Worm (Caenorhabditis elegans) whole organism, mixed stage, embryonic: ENCODE results near the gene Y43F8C.6.

ENCODE experiments used
- bed-3 ChIP-seq: fragments of 200-800 bp; sonication (Bioruptor generic); optimal IDR thresholded peaks from 3 replicates; lab custom pipeline; 2018; ENCODE audit warnings: mild to moderate bottlenecking, missing genetic modification characterization, moderate library complexity, missing compliant biosample characterization
- cnd-1 ChIP-seq: fragments of 200-800 bp; sonication (Bioruptor generic); optimal IDR thresholded peaks from 2 replicates; lab custom pipeline; 2018; ENCODE audit warnings: mild to moderate bottlenecking, missing genetic modification characterization, missing compliant biosample characterization
- ham-2 ChIP-seq: fragments of 200-800 bp; sonication (Bioruptor generic); optimal IDR thresholded peaks from 2 replicates; lab custom pipeline; 2018; ENCODE audit warnings: mild to moderate bottlenecking, missing genetic modification characterization, missing compliant biosample characterization
- hlh-1 ChIP-seq: fragments of 150-350 bp; optimal IDR thresholded peaks from 2 replicates; lab custom pipeline; 2014; ENCODE audit warnings: missing biosample characterization, missing genetic modification reagents, missing genetic modification characterization
- lin-13 ChIP-seq: fragments of 150-350 bp; optimal IDR thresholded peaks from 2 replicates; lab custom pipeline; 2014; ENCODE audit warnings: missing biosample characterization, missing genetic modification characterization
- lsy-2 ChIP-seq: fragments of 150-350 bp; optimal IDR thresholded peaks from 2 replicates; lab custom pipeline; 2014; ENCODE audit warnings: missing biosample characterization, missing genetic modification characterization
- nhr-12 ChIP-seq: fragments of 150-350 bp; optimal IDR thresholded peaks from 2 replicates; lab custom pipeline; 2014; ENCODE audit warnings: missing biosample characterization, missing genetic modification characterization
- nhr-2 ChIP-seq: fragments of 150-350 bp; optimal IDR thresholded peaks from 2 replicates; lab custom pipeline; 2014; ENCODE audit warnings: missing biosample characterization, missing genetic modification characterization
- nhr-28 ChIP-seq: fragments of 150-350 bp; optimal IDR thresholded peaks from 2 replicates; lab custom pipeline; 2014; ENCODE audit warnings: missing biosample characterization, missing genetic modification characterization
- nhr-76 ChIP-seq: sonication (generic microtip); optimal IDR thresholded peaks from 2 replicates; lab custom pipeline; 2017; ENCODE audit warnings: missing biosample characterization, missing genetic modification characterization
- pha-4 ChIP-seq: fragments of 150-350 bp; optimal IDR thresholded peaks from 2 replicates; lab custom pipeline; 2018; ENCODE audit warnings: missing biosample characterization, missing genetic modification reagents, missing genetic modification characterization
- snpc-4 ChIP-seq: fragments of 150-350 bp; optimal IDR thresholded peaks from 2 replicates; lab custom pipeline; 2014; ENCODE audit warnings: missing biosample characterization, missing genetic modification characterization
- unc-39 ChIP-seq: fragments of 150-350 bp; optimal IDR thresholded peaks from 2 replicates; lab custom pipeline; 2014; ENCODE audit warnings: missing biosample characterization, missing genetic modification characterization
- unc-62 ChIP-seq: fragments of 150-350 bp; optimal IDR thresholded peaks from 2 replicates; lab custom pipeline; 2014; ENCODE audit warnings: missing biosample characterization, missing genetic modification reagents, missing genetic modification characterization

- TF ChIP-seq snpc-4 (tag; lab: Kevin White, UChicago) (no peak), lin-13 (tag; lab: Kevin White, UChicago) (no peak), unc-39 (no peak), nhr-12 (tag; lab: Kevin White, UChicago) (no peak), unc-62 (no peak), pha-4 (tag; lab: Kevin White, UChicago) (no peak), nhr-2 (tag; lab: Kevin White, UChicago) (no peak), ham-2 (GFP tag; lab: Kevin White, UChicago) (no peak), bed-3 (GFP tag; lab: Kevin White, UChicago) (no peak), nhr-76 (tag; lab: Kevin White, UChicago) (no peak), nhr-28 (no peak), hlh-1 (tag; lab: Kevin White, UChicago) (no peak), cnd-1 (tag; lab: Kevin White, UChicago) (no peak), lsy-2 (tag; lab: Kevin White, UChicago) (no peak)
These were observed 20.6 kb downstream of the Y43F8C.6 start for ce11 chrV:19620098-19620497.
